Worm (Caenorhabditis elegans) whole organism, mixed stage, embryonic: ENCODE measurements around the gene srsx-9.

Experiments used
- elt-1 ChIP-seq: sonication (generic microtip); optimal IDR thresholded peaks from 2 replicates; lab custom pipeline; 2017; ENCODE audit warnings: missing genetic modification characterization, mild to moderate bottlenecking, missing compliant biosample characterization, antibody characterized with exemption, moderate library complexity, borderline replicate concordance; ENCODE audit not compliant: insufficient read depth
- lin-13 ChIP-seq: fragments of 150-350 bp; optimal IDR thresholded peaks from 2 replicates; lab custom pipeline; 2014; ENCODE audit warnings: missing biosample characterization, missing genetic modification characterization
- lsy-2 ChIP-seq: fragments of 150-350 bp; optimal IDR thresholded peaks from 2 replicates; lab custom pipeline; 2014; ENCODE audit warnings: missing biosample characterization, missing genetic modification characterization
- mep-1 ChIP-seq: fragments of 150-350 bp; optimal IDR thresholded peaks from 2 replicates; lab custom pipeline; 2017; ENCODE audit warnings: missing biosample characterization, missing genetic modification reagents, missing genetic modification characterization, inconsistent platforms
- pha-4 ChIP-seq: fragments of 150-350 bp; optimal IDR thresholded peaks from 2 replicates; lab custom pipeline; 2018; ENCODE audit warnings: missing biosample characterization, missing genetic modification reagents, missing genetic modification characterization
- snpc-4 ChIP-seq: fragments of 150-350 bp; optimal IDR thresholded peaks from 2 replicates; lab custom pipeline; 2014; ENCODE audit warnings: missing biosample characterization, missing genetic modification characterization
- unc-39 ChIP-seq: fragments of 150-350 bp; optimal IDR thresholded peaks from 2 replicates; lab custom pipeline; 2014; ENCODE audit warnings: missing biosample characterization, missing genetic modification characterization
- unc-62 ChIP-seq: fragments of 150-350 bp; optimal IDR thresholded peaks from 2 replicates; lab custom pipeline; 2014; ENCODE audit warnings: missing biosample characterization, missing genetic modification reagents, missing genetic modification characterization

DNA sequence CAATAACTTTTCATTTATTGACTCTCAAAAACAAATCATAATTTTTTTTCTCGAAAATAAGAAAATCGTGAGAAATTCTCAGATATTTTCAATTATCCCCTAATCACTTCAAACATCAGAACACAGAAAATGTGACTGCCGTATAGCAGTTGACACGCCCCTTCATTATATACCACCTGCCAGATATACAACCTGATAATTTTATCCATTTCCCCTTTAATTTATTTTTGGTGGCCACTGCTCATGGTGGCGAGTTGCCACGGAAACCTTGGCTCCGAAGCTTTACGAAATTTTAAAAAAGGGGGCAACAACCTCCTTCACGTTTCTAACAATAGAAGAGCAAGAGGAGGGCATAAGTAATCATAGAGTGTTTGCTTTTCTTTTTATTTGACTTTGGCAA, 43.9 kb upstream of the srsx-9 start:
- TF ChIP-seq pha-4 (no peak), lin-13 (tag; lab: Kevin White, UChicago) (no peak), snpc-4 (tag; lab: Kevin White, UChicago) (no peak), elt-1 (tag; lab: Kevin White, UChicago) (no peak), unc-39 (no peak), unc-62 (GFP tag; lab: Kevin White, UChicago) (no peak), lsy-2 (tag; lab: Kevin White, UChicago) (no peak), mep-1 (tag; lab: Kevin White, UChicago) (no peak)
